Worm (Caenorhabditis elegans) whole organism, L2 larva: ENCODE results near the gene C08E8.5.

Experiments used
- dmd-4 ChIP-seq: sonication (generic microtip); optimal IDR thresholded peaks from 2 replicates; lab custom pipeline; 2017; ENCODE audit warnings: missing biosample characterization, missing genetic modification characterization
- elt-1 ChIP-seq: fragments of 150-350 bp; optimal IDR thresholded peaks from 2 replicates; lab custom pipeline; 2014; ENCODE audit warnings: missing biosample characterization, missing genetic modification characterization
- nhr-237 ChIP-seq: fragments of 150-350 bp; optimal IDR thresholded peaks from 2 replicates; lab custom pipeline; 2014; ENCODE audit warnings: missing biosample characterization, missing genetic modification characterization

DNA sequence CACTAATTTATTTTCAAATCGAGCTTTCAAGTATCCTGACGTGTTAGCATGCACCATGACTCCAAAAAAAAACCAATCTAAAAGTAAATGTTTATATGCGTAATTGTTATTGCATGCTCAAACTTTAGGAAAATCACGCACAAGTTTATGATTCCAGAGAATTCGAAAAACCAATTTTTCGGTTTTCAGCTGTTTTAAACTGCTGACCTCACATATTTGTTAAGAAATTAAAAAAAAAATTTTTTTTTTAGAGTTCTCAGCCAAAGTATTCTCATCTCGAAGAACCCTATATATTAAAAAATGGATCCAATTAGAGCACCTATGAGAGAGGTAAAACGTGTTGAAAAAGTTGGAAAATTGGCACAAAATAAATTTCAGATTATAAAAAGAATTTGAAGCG lies 14.4 kb upstream of the C08E8.5 start, which contains the start of gene Y51A2B.2:
- TF ChIP-seq nhr-237 (tag; lab: Kevin White, UChicago): no peak
- TF ChIP-seq elt-1 (tag; lab: Kevin White, UChicago): no peak
- TF ChIP-seq dmd-4 (tag; lab: Kevin White, UChicago): no peak
